Fruit fly (Drosophila melanogaster): Measurements from ENCODE around the gene CG14207.

- TF ChIP-seq fkh (GFP tag; optimal IDR thresholded peaks at IDR 0.05) (no peak), cyc (GFP tag; optimal IDR thresholded peaks at IDR 0.05) (no peak), Sox14 (GFP tag; optimal IDR thresholded peaks at IDR 0.05) (no peak), Eip78C (GFP tag) (no peak), vri (GFP tag; optimal IDR thresholded peaks at IDR 0.05) (no peak), Hr39 (GFP tag; optimal IDR thresholded peaks at IDR 0.05) (no peak), CG6276 (GFP tag; optimal IDR thresholded peaks at IDR 0.05) (no peak)
Observed at dm6 chrX:19621145-19621544, 16.1 kb downstream of the CG14207 start, which contains the start of gene CG14221.
